Worm (Caenorhabditis elegans) whole organism, early embryonic: ENCODE results near the gene fig-1.

ENCODE experiments used
- B0310.2 ChIP-seq: sonication (generic microtip); optimal IDR thresholded peaks from 2 replicates; lab custom pipeline; 2016; ENCODE audit warnings: mild to moderate bottlenecking, missing genetic modification characterization, missing compliant biosample characterization
- hnd-1 ChIP-seq: sonication (generic microtip); optimal IDR thresholded peaks from 2 replicates; lab custom pipeline; 2016; ENCODE audit warnings: missing genetic modification characterization, missing compliant biosample characterization
- sea-1 ChIP-seq: fragments of 200-800 bp; sonication (Bioruptor generic); conservative IDR thresholded peaks from 2 replicates; pipeline ENCODE4 v1.3.6; 2022; ENCODE audit warnings: missing genetic modification characterization, missing compliant biosample characterization

DNA sequence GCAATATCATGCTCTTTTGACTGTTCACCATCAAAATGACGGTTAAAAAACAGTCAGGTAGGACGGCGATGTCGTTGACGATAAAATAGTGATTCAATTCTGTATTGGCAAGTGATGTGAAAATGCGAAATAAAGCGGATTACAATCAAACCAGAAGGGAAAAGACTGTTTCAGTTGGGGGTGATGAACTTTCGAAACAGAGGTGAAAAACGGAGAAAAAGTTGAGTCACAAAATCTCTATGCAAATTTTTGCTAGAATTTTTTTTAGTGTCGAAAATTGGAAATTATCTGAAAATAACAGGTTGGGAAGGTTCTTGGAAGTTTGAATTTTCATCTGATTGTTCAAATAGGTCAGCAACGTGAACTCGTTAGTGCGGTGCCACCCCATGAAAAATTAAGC, 59.3 kb downstream of the fig-1 start, which contains the start of gene nas-31:
- TF ChIP-seq sea-1 (GFP tag; lab: Robert Waterston, UW) (no peak), hnd-1 (tag; lab: Kevin White, UChicago) (no peak), B0310.2 (tag; lab: Kevin White, UChicago) (no peak)
